Worm (Caenorhabditis elegans) whole organism, L2 larva: ENCODE data around the gene cTel55X.1.

Experiments
- C34F6.9 ChIP-seq: fragments of 150-350 bp; optimal IDR thresholded peaks from 2 replicates; lab custom pipeline; 2014; ENCODE audit warnings: missing biosample characterization, missing genetic modification characterization
- F13H6.1 ChIP-seq: sonication (generic microtip); optimal IDR thresholded peaks from 2 replicates; lab custom pipeline; 2016; ENCODE audit warnings: missing genetic modification characterization, missing compliant biosample characterization
- R02D3.7 ChIP-seq: fragments of 150-350 bp; optimal IDR thresholded peaks from 2 replicates; lab custom pipeline; 2014; ENCODE audit warnings: missing biosample characterization, missing genetic modification characterization
- Y55F3AM.14 ChIP-seq: fragments of 200-800 bp; sonication (Bioruptor generic); optimal IDR thresholded peaks from 2 replicates; lab custom pipeline; 2018; ENCODE audit warnings: mild to moderate bottlenecking, missing genetic modification characterization, missing compliant biosample characterization
- alr-1 ChIP-seq: fragments of 150-350 bp; optimal IDR thresholded peaks from 2 replicates; lab custom pipeline; 2014; ENCODE audit warnings: missing biosample characterization, missing genetic modification characterization
- ama-1 ChIP-seq: fragments of 150-350 bp; optimal IDR thresholded peaks from 2 replicates; lab custom pipeline; 2018; ENCODE audit warnings: inconsistent platforms
- ceh-82 ChIP-seq: fragments of 150-350 bp; optimal IDR thresholded peaks from 2 replicates; lab custom pipeline; 2014; ENCODE audit warnings: missing biosample characterization, missing genetic modification characterization
- crh-2 ChIP-seq: sonication (generic microtip); optimal IDR thresholded peaks from 2 replicates; lab custom pipeline; 2017; ENCODE audit warnings: missing biosample characterization, missing genetic modification characterization
- dmd-4 ChIP-seq: sonication (generic microtip); optimal IDR thresholded peaks from 2 replicates; lab custom pipeline; 2017; ENCODE audit warnings: missing biosample characterization, missing genetic modification characterization
- elt-1 ChIP-seq: fragments of 150-350 bp; optimal IDR thresholded peaks from 2 replicates; lab custom pipeline; 2014; ENCODE audit warnings: missing biosample characterization, missing genetic modification characterization
- fos-1 ChIP-seq: fragments of 150-350 bp; optimal IDR thresholded peaks from 2 replicates; lab custom pipeline; 2014; ENCODE audit warnings: missing biosample characterization, missing genetic modification characterization
- lin-39 ChIP-seq: fragments of 150-350 bp; optimal IDR thresholded peaks from 2 replicates; lab custom pipeline; 2014; ENCODE audit warnings: missing biosample characterization, missing genetic modification reagents, missing genetic modification characterization
- lsy-2 ChIP-seq, 2 experiments: fragments of 150-350 bp in 1 of 2; sonication (generic microtip) in 1 of 2; optimal IDR thresholded peaks; 2 replicates each; lab custom pipeline; 2014 to 2017; ENCODE audit warnings: missing biosample characterization in 2 of 2, missing genetic modification characterization in 2 of 2
- mbf-1 ChIP-seq: sonication (generic microtip); optimal IDR thresholded peaks from 2 replicates; lab custom pipeline; 2017; ENCODE audit warnings: missing biosample characterization, missing genetic modification characterization
- nhr-10 ChIP-seq: sonication (generic microtip); optimal IDR thresholded peaks from 2 replicates; lab custom pipeline; 2017; ENCODE audit warnings: missing biosample characterization, missing genetic modification characterization
- nhr-11 ChIP-seq: fragments of 150-350 bp; optimal IDR thresholded peaks from 2 replicates; lab custom pipeline; 2014; ENCODE audit warnings: missing biosample characterization, missing genetic modification characterization
- nhr-12 ChIP-seq: fragments of 150-350 bp; optimal IDR thresholded peaks from 2 replicates; lab custom pipeline; 2014; ENCODE audit warnings: missing biosample characterization, missing genetic modification characterization
- nhr-129 ChIP-seq: fragments of 150-350 bp; optimal IDR thresholded peaks from 2 replicates; lab custom pipeline; 2014; ENCODE audit warnings: missing biosample characterization, missing genetic modification characterization
- nhr-21 ChIP-seq: fragments of 150-350 bp; optimal IDR thresholded peaks from 2 replicates; lab custom pipeline; 2014; ENCODE audit warnings: missing biosample characterization, missing genetic modification characterization
- nhr-23 ChIP-seq: fragments of 150-350 bp; optimal IDR thresholded peaks from 2 replicates; lab custom pipeline; 2014; ENCODE audit warnings: missing biosample characterization, missing genetic modification reagents, missing genetic modification characterization
- nhr-77 ChIP-seq: fragments of 150-350 bp; optimal IDR thresholded peaks from 2 replicates; lab custom pipeline; 2014; ENCODE audit warnings: missing biosample characterization, missing genetic modification characterization
- peb-1 ChIP-seq: fragments of 150-350 bp; optimal IDR thresholded peaks from 2 replicates; lab custom pipeline; 2014; ENCODE audit warnings: missing biosample characterization, missing genetic modification characterization
- sem-4 ChIP-seq: fragments of 150-350 bp; optimal IDR thresholded peaks from 2 replicates; lab custom pipeline; 2014; ENCODE audit warnings: missing biosample characterization, missing genetic modification reagents, missing genetic modification characterization
- skn-1 ChIP-seq: sonication (generic microtip); optimal IDR thresholded peaks from 2 replicates; lab custom pipeline; 2017; ENCODE audit warnings: missing biosample characterization, missing genetic modification characterization
- sma-3 ChIP-seq: sonication (generic microtip); optimal IDR thresholded peaks from 2 replicates; lab custom pipeline; 2016; ENCODE audit warnings: missing genetic modification reagents, missing genetic modification characterization, missing compliant biosample characterization
- sma-9 ChIP-seq, 2 experiments: fragments of 150-350 bp in 1 of 2; sonication (generic microtip) in 1 of 2; optimal IDR thresholded peaks; 2 replicates each; lab custom pipeline; 2014 to 2016; ENCODE audit warnings: missing genetic modification characterization in 2 of 2, mild to moderate bottlenecking in 1 of 2, missing biosample characterization in 1 of 2, missing compliant biosample characterization in 1 of 2, missing genetic modification reagents in 1 of 2, moderate library complexity in 1 of 2
- snpc-4 ChIP-seq: fragments of 150-350 bp; optimal IDR thresholded peaks from 2 replicates; lab custom pipeline; 2014; ENCODE audit warnings: missing biosample characterization, missing genetic modification characterization
- unc-39 ChIP-seq: fragments of 150-350 bp; optimal IDR thresholded peaks from 2 replicates; lab custom pipeline; 2014; ENCODE audit warnings: missing biosample characterization, missing genetic modification characterization
- unc-55 ChIP-seq: fragments of 150-350 bp; sonication (generic microtip); optimal IDR thresholded peaks from 3 replicates; lab custom pipeline; 2014; ENCODE audit warnings: missing biosample characterization, missing genetic modification reagents, missing genetic modification characterization
- unc-62 ChIP-seq: fragments of 150-350 bp; optimal IDR thresholded peaks from 2 replicates; lab custom pipeline; 2014; ENCODE audit warnings: missing biosample characterization, missing genetic modification reagents, missing genetic modification characterization
- zag-1 ChIP-seq: fragments of 150-350 bp; optimal IDR thresholded peaks from 2 replicates; lab custom pipeline; 2014; ENCODE audit warnings: missing biosample characterization, missing genetic modification characterization
- ztf-1 ChIP-seq: fragments of 200-800 bp; sonication (Bioruptor generic); conservative IDR thresholded peaks from 2 replicates; pipeline ENCODE4 v1.3.6; 2022; ENCODE audit warnings: missing genetic modification characterization, missing compliant biosample characterization

cTel55X.1 gene

ce11 chrX:17714342-17715011, at the start of gene cTel55X.1:
TSS of gene cTel55X.1 (plus strand) at chrX:17714961.
- no peak for TF ChIP-seq F13H6.1
- no peak for TF ChIP-seq C34F6.9 (tag; lab: Kevin White, UChicago)
- no peak for TF ChIP-seq nhr-10 (tag; lab: Kevin White, UChicago)
- peak; percentile 29 for TF ChIP-seq fos-1
- no peak for TF ChIP-seq unc-39 (tag; lab: Kevin White, UChicago)
- TF ChIP-seq ama-1 (lab: Kevin White, UChicago), result no peak
- no peak for TF ChIP-seq alr-1
- TF ChIP-seq nhr-129 (tag; lab: Kevin White, UChicago), result peak; percentile 29
- no peak for TF ChIP-seq peb-1 (tag; lab: Kevin White, UChicago)
- TF ChIP-seq zag-1 (tag; lab: Kevin White, UChicago), result no peak
- no peak for TF ChIP-seq lsy-2 (tag; optimal IDR thresholded peaks at IDR 0.05; lab: Kevin White, UChicago)
- TF ChIP-seq snpc-4, result no peak
- no peak for TF ChIP-seq nhr-77 (tag; lab: Kevin White, UChicago)

- TF ChIP-seq sma-9 (GFP tag; optimal IDR thresholded peaks at IDR 0.05; lab: Kevin White, UChicago), result peak; percentile 37
- TF ChIP-seq sma-9 (tag; optimal IDR thresholded peaks at IDR 0.05; lab: Kevin White, UChicago), result no peak
- TF ChIP-seq nhr-129 (tag; lab: Kevin White, UChicago), result peak; percentile 57
- TF ChIP-seq lin-39 (tag; lab: Kevin White, UChicago), result no peak
- TF ChIP-seq nhr-21, result no peak
- no peak for TF ChIP-seq unc-62
- TF ChIP-seq F13H6.1, result peak; percentile 55
- no peak for TF ChIP-seq lsy-2 (tag; optimal IDR thresholded peaks at IDR 0.05; lab: Kevin White, UChicago)
- TF ChIP-seq fos-1, result no peak
- no peak for TF ChIP-seq ceh-82
- no peak for TF ChIP-seq nhr-10 (tag; lab: Kevin White, UChicago)
- TF ChIP-seq C34F6.9 (tag; lab: Kevin White, UChicago), result peak; percentile 21
- no peak for TF ChIP-seq mbf-1 (tag; lab: Kevin White, UChicago)
- TF ChIP-seq ztf-1 (GFP tag; lab: Robert Waterston, UW), result no peak
- TF ChIP-seq skn-1, result no peak
- TF ChIP-seq crh-2 (tag; lab: Kevin White, UChicago), result no peak
- TF ChIP-seq nhr-23 (tag; lab: Kevin White, UChicago), result no peak
- no peak for TF ChIP-seq R02D3.7 (tag; lab: Kevin White, UChicago)
- TF ChIP-seq zag-1 (tag; lab: Kevin White, UChicago), result no peak
- TF ChIP-seq elt-1 (tag; lab: Kevin White, UChicago), result no peak
- TF ChIP-seq Y55F3AM.14 (GFP tag; lab: Kevin White, UChicago), result no peak
- TF ChIP-seq alr-1, result no peak
- TF ChIP-seq nhr-11, result no peak
Measured at ce11 chrX:17667288-17667687, 47.5 kb upstream of the cTel55X.1 start.

ce11 chrX:17670379-17671077, 44.2 kb upstream of the cTel55X.1 start, which contains the start of gene T23E7.2:
TSS of gene T23E7.2 (plus strand) at chrX:17671027.
- TF ChIP-seq nhr-77 (tag; lab: Kevin White, UChicago), result no peak
- TF ChIP-seq nhr-129 (tag; lab: Kevin White, UChicago), result peak; percentile 48
- no peak for TF ChIP-seq peb-1 (tag; lab: Kevin White, UChicago)
- TF ChIP-seq F13H6.1, result peak; percentile 50
- TF ChIP-seq sma-9 (GFP tag; optimal IDR thresholded peaks at IDR 0.05; lab: Kevin White, UChicago), result peak; percentile 54
- TF ChIP-seq sma-9 (tag; optimal IDR thresholded peaks at IDR 0.05; lab: Kevin White, UChicago), result no peak
- TF ChIP-seq unc-55 (GFP tag; lab: Kevin White, UChicago), result no peak

ce11 chrX:17672256-17672655, 42.5 kb upstream of the cTel55X.1 start:
- TF ChIP-seq sem-4 (tag; lab: Kevin White, UChicago), result no peak
- TF ChIP-seq sma-3 (GFP tag; lab: Kevin White, UChicago), result no peak
- no peak for TF ChIP-seq dmd-4
- no peak for TF ChIP-seq lin-39 (tag; lab: Kevin White, UChicago)
- TF ChIP-seq lsy-2 (tag; optimal IDR thresholded peaks at IDR 0.05; lab: Kevin White, UChicago), result no peak
- TF ChIP-seq nhr-10 (tag; lab: Kevin White, UChicago), result no peak
- no peak for TF ChIP-seq nhr-12 (tag; lab: Kevin White, UChicago)
- TF ChIP-seq alr-1, result no peak
- TF ChIP-seq, all 48 proteins: peak for 0
